Worm (Caenorhabditis elegans): ENCODE data around the gene hsp-6.

ce11 chrV:4788823-4789222 is 37.7 kb downstream of the hsp-6 start, which contains the start of gene R02F11.10:
- TF ChIP-seq ceh-82 (tag; optimal IDR thresholded peaks at IDR 0.05) (no peak), elt-3 (tag; optimal IDR thresholded peaks at IDR 0.05) (no peak), unc-62 (GFP tag; optimal IDR thresholded peaks at IDR 0.05) (no peak), rnt-1 (tag; optimal IDR thresholded peaks at IDR 0.05) (no peak), lsy-2 (tag; optimal IDR thresholded peaks at IDR 0.05) (no peak), fkh-10 (GFP tag; optimal IDR thresholded peaks at IDR 0.05) (no peak), nhr-28 (tag; optimal IDR thresholded peaks at IDR 0.05) (no peak), ceh-90 (tag; optimal IDR thresholded peaks at IDR 0.05) (no peak), skn-1 (tag; optimal IDR thresholded peaks at IDR 0.05) (no peak)

All from whole organism, L1 larva.